Fruit fly (Drosophila melanogaster) Kc167 (cell line): ENCODE measurements around the gene CG5521.

Experiments used
- Myc ChIP-seq: fragments of >200 bp; optimal IDR thresholded peaks from 2 replicates; lab custom pipeline; 2017; ENCODE audit warnings: missing external identifiers
- insv ChIP-seq: fragments of >200 bp; optimal IDR thresholded peaks from 3 replicates; lab custom pipeline; 2018; ENCODE audit warnings: missing external identifiers
- psq ChIP-seq: fragments of >200 bp; optimal IDR thresholded peaks from 2 replicates; lab custom pipeline; 2017; ENCODE audit warnings: missing external identifiers

- TF ChIP-seq psq (lab: Kevin White, UChicago): peak; percentile 54
- TF ChIP-seq insv (lab: Kevin White, UChicago): no peak
- no peak for TF ChIP-seq Myc (lab: Kevin White, UChicago)
Observed at dm6 chr3R:26988412-26988981, 21.8 kb downstream of the CG5521 start, which contains the start of gene CG31075.
